Fruit fly (Drosophila melanogaster): ENCODE data around the gene jv.

DNA sequence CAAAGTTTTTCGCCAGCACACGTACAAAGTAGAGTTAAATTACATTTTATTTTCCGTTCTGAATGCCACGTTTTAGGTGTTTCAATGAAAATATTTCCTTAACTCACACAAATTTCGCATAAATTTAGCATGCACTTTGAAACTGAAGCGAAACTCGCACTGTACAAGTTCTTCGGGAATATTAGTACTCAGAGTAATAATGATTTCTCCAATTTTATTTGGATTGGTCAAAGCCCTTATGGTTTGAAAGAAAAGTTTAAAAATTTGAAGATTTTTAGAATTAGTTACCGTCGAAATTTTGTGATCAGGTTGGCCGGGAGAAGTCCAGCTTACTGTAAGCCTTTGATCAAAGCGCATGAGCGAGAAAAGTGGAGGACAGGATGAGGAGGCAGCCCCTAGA lies 58.9 kb downstream of the jv start, which contains the start of gene betaTub65B:
- TF ChIP-seq CG8478 (optimal IDR thresholded peaks at IDR 0.05) (no peak), CTCF (optimal IDR thresholded peaks at IDR 0.05) (no peak)

Measured in S2 (cell line).